Fruit fly (Drosophila melanogaster): ENCODE data around the gene CG8260.

Gene CG8260

dm6 chrX:15738890-15739550 is 17.1 kb upstream of the CG8260 start, which contains the start of the genes CG11679 and CG8206:
CG11679 (minus strand) TSS chrX:15738954.
CG8206 (plus strand) TSS chrX:15739230.
- TF ChIP-seq psq (GFP tag; optimal IDR thresholded peaks at IDR 0.05) (peak; percentile 43), HLH106 (tag; optimal IDR thresholded peaks at IDR 0.05) (peak; percentile 78), foxo (GFP tag; optimal IDR thresholded peaks at IDR 0.05) (peak in 1 of 2 experiments; percentile 72), h (GFP tag; optimal IDR thresholded peaks at IDR 0.05) (peak; percentile 63), dsf (GFP tag; optimal IDR thresholded peaks at IDR 0.05; ENCODE audit: borderline replicate concordance) (no peak), br (GFP tag; optimal IDR thresholded peaks at IDR 0.05) (peak; percentile 37), N (GFP tag; optimal IDR thresholded peaks at IDR 0.05) (no peak), dl (GFP tag; optimal IDR thresholded peaks at IDR 0.05; ENCODE audit: insufficient read depth in 1 of 2, partially characterized antibody in 2 of 2) (no peak), CG9705 (GFP tag; optimal IDR thresholded peaks at IDR 0.05) (peak; percentile 61), fru (GFP tag; optimal IDR thresholded peaks at IDR 0.05) (peak; percentile 62), rgr (GFP tag; optimal IDR thresholded peaks at IDR 0.05) (peak; percentile 61), Rel (GFP tag; optimal IDR thresholded peaks at IDR 0.05) (no peak), Rel (tag; optimal IDR thresholded peaks at IDR 0.05) (peak; percentile 61), Sp1 (GFP tag; optimal IDR thresholded peaks at IDR 0.05) (peak; percentile 55), woc (GFP tag; optimal IDR thresholded peaks at IDR 0.05) (peak; percentile 86), OdsH (GFP tag; optimal IDR thresholded peaks at IDR 0.05) (peak; percentile 31), Myc (optimal IDR thresholded peaks at IDR 0.05) (peak; percentile 97), Vsx2 (GFP tag; optimal IDR thresholded peaks at IDR 0.05; ENCODE audit: partially characterized antibody) (no peak), Dfd (GFP tag; optimal IDR thresholded peaks at IDR 0.05) (no peak), ey (GFP tag; optimal IDR thresholded peaks at IDR 0.05) (peak; percentile 36)

dm6 chrX:15740288-15740726 is 15.8 kb upstream of the CG8260 start:
- TF ChIP-seq foxo (GFP tag; optimal IDR thresholded peaks at IDR 0.05) (peak; percentile 49 to 85), Hr78 (GFP tag; optimal IDR thresholded peaks at IDR 0.05) (no peak), Mio (GFP tag; optimal IDR thresholded peaks at IDR 0.05) (no peak), Dfd (GFP tag; optimal IDR thresholded peaks at IDR 0.05) (no peak), Abd-B (GFP tag; optimal IDR thresholded peaks at IDR 0.05) (no peak), CG9705 (GFP tag; optimal IDR thresholded peaks at IDR 0.05) (no peak), lola (GFP tag; optimal IDR thresholded peaks at IDR 0.05) (no peak), dsf (GFP tag; optimal IDR thresholded peaks at IDR 0.05; ENCODE audit: borderline replicate concordance) (no peak), brk (GFP tag; optimal IDR thresholded peaks at IDR 0.05) (no peak), br (GFP tag; optimal IDR thresholded peaks at IDR 0.05) (peak; percentile 86), Vsx2 (GFP tag; optimal IDR thresholded peaks at IDR 0.05; ENCODE audit: partially characterized antibody) (no peak), woc (GFP tag; optimal IDR thresholded peaks at IDR 0.05) (peak; percentile 52), h (GFP tag; optimal IDR thresholded peaks at IDR 0.05) (peak; percentile 97), GATAd (GFP tag; optimal IDR thresholded peaks at IDR 0.05) (no peak), rgr (GFP tag; optimal IDR thresholded peaks at IDR 0.05) (peak; percentile 82), Hr83 (GFP tag; optimal IDR thresholded peaks at IDR 0.05; ENCODE audit: poor library complexity, severe bottlenecking) (peak; percentile 14), usp (GFP tag; optimal IDR thresholded peaks at IDR 0.05) (no peak), fru (GFP tag; optimal IDR thresholded peaks at IDR 0.05) (peak; percentile 85), OdsH (GFP tag; optimal IDR thresholded peaks at IDR 0.05) (peak; percentile 82), jim (GFP tag; optimal IDR thresholded peaks at IDR 0.05) (no peak), sv (GFP tag; optimal IDR thresholded peaks at IDR 0.05) (peak; percentile 55), tai (GFP tag; optimal IDR thresholded peaks at IDR 0.05) (no peak), N (GFP tag; optimal IDR thresholded peaks at IDR 0.05) (no peak), CG32264 (GFP tag; optimal IDR thresholded peaks at IDR 0.05) (peak; percentile 48), Hnf4 (GFP tag; optimal IDR thresholded peaks at IDR 0.05) (peak; percentile 84), psq (GFP tag; optimal IDR thresholded peaks at IDR 0.05) (peak; percentile 61), dl (GFP tag; optimal IDR thresholded peaks at IDR 0.05; ENCODE audit: insufficient read depth in 1 of 2, partially characterized antibody in 2 of 2) (no peak), sage (GFP tag; optimal IDR thresholded peaks at IDR 0.05) (no peak), CrebA (GFP tag; optimal IDR thresholded peaks at IDR 0.05; ENCODE audit: borderline replicate concordance) (no peak), HLH106 (tag; optimal IDR thresholded peaks at IDR 0.05) (peak; percentile 77), Rel (GFP tag; optimal IDR thresholded peaks at IDR 0.05) (no peak), Rel (tag; optimal IDR thresholded peaks at IDR 0.05) (peak; percentile 57), ey (GFP tag; optimal IDR thresholded peaks at IDR 0.05) (peak; percentile 84), Jra (GFP tag; optimal IDR thresholded peaks at IDR 0.05) (peak; percentile 74), dmrt93B (GFP tag; optimal IDR thresholded peaks at IDR 0.05) (no peak), pan (optimal IDR thresholded peaks at IDR 0.05) (no peak), Dif (GFP tag; optimal IDR thresholded peaks at IDR 0.05; ENCODE audit: partially characterized antibody) (no peak), Myc (optimal IDR thresholded peaks at IDR 0.05) (no peak), Sp1 (GFP tag; optimal IDR thresholded peaks at IDR 0.05) (peak; percentile 84)

All from whole organism, wandering third instar larva.